Worm (Caenorhabditis elegans): ENCODE data around the gene dyf-18.

DNA sequence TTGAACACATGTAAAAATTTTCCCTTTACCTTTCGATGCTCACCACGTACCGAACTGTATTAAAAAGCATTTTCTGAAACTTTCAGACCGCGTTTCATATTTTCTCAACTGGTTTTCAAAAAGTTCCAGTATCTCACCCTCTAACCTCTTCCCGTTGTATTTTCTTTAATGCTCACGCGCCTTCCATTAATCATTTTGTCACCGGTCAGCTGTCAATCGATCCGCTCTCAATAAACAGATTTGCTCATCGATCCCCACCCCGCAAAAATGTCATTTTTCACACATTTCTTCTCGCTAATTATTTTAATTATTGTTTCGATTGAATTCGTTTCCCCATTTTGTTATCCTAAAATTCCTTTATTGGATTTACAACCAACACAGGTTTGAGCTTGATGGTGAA lies 21.9 kb downstream of the dyf-18 start, which contains the start of gene lpr-2:
- no peak for TF ChIP-seq ama-1 (optimal IDR thresholded peaks at IDR 0.05)
- TF ChIP-seq lin-11 (tag; optimal IDR thresholded peaks at IDR 0.05): no peak
- TF ChIP-seq nhr-23 (tag; optimal IDR thresholded peaks at IDR 0.05): no peak
- TF ChIP-seq fos-1 (tag; optimal IDR thresholded peaks at IDR 0.05): no peak
- TF ChIP-seq blmp-1 (tag; optimal IDR thresholded peaks at IDR 0.05; ENCODE audit: insufficient read depth): no peak
- TF ChIP-seq snpc-4 (tag; optimal IDR thresholded peaks at IDR 0.05): no peak
